Fruit fly (Drosophila melanogaster): ENCODE data around the gene Dsp1.
A peak's percentile ranks its signal among the peaks of the same experiment; 100 is the strongest.

The Dsp1 gene

DNA sequence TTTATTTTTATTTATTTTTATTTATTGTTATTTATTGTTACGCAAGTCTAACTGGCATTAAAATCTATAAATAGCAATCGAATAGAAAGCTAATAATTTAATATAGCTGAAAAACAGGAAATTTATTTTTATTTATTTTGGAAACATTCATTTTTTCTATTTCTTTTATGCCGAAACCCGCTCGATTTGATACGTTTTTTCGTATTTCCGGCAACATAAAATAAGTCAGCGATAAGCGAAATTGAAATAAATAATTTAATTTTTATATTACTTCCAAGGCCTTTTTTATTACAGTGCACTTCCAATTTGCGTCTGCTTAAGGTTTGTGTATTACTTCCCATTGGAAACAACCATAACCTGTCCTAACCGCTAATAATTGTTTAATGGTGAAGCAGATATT lies 38.5 kb downstream of the Dsp1 start:
- TF ChIP-seq kay (GFP tag; ENCODE audit: borderline replicate concordance) (peak; percentile 30), Crg-1 (GFP tag; optimal IDR thresholded peaks at IDR 0.05) (no peak)

DNA sequence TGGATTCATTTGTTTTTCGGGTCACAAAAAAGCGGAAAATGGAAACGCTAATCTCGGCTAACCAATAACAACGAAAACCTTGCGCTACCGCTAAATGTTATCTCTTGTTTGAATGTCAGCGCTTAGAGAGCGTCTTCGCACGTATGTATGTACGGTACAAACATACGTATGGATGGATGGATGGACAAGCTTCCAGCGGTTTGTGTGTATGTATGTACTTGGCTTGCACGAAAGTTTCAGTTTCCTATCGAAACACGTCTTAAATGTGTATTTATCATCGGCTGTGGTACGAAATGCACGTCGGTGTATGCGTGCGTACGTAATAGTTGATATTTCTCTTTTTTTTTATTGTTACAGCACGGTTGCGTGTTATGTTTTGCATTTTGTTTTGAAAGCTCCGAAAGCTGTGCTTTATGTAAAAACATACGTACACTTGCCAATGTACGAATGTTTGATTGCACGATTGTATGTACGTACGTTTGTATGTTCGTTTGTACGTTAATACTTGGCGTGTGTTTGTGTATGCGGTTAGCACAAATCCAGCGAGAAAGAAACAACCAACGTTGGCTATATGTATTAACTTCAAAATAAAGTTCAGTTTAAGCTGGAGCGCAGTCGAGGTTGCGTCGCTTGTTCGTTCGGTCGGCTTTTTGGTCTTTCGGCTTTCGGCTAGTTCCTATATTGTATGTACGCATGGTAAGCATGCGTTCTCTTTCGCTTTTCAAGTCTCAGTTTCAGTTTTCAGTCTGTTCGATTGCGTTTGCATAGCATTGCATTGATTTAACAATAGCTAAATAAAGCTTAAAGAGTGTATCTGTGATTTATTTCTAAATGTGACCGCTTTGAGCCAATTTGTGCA lies 39.3 kb downstream of the Dsp1 start, which contains the start of gene Fur2:
TSS of gene Fur2 (plus strand) at position 595 of the 859 bp plus-strand sequence.
- TF ChIP-seq CG7045 (GFP tag; optimal IDR thresholded peaks at IDR 0.05) (no peak), kay (GFP tag; ENCODE audit: borderline replicate concordance) (peak; percentile 41), tj (GFP tag; optimal IDR thresholded peaks at IDR 0.05) (peak; percentile 36)

DNA sequence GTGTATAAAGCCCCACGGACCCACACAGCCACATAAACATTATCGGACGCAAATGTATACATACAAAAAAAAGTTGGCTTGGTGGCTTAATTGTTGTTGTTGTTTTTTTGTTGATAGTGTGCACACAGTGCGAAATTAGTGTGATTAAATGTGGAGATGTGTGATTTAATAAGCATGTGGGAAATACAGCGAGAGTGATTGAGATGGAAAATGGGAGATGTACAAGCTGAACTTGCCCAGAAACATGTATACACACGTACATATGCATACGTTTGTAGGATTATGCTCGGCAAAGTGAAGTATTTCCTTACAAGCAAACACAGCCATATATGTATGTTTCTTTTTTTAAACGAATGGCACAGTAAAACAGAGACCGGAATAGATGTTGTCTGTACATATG lies 40.1 kb downstream of the Dsp1 start:
- no peak for TF ChIP-seq Clk (GFP tag; optimal IDR thresholded peaks at IDR 0.05)
- peak; percentile 6 for TF ChIP-seq tj (GFP tag; optimal IDR thresholded peaks at IDR 0.05)
- TF ChIP-seq bab1 (GFP tag; optimal IDR thresholded peaks at IDR 0.05), result peak; percentile 13
- peak; percentile 6 for TF ChIP-seq CG7101 (tag; optimal IDR thresholded peaks at IDR 0.05)
- no peak for TF ChIP-seq CG11617 (GFP tag; optimal IDR thresholded peaks at IDR 0.05)
- peak; percentile 34 for TF ChIP-seq CG14711 (tag; optimal IDR thresholded peaks at IDR 0.05)
- no peak for TF ChIP-seq Hr96 (GFP tag; optimal IDR thresholded peaks at IDR 0.05)
- TF ChIP-seq CG12768 (GFP tag; optimal IDR thresholded peaks at IDR 0.05), result no peak

DNA sequence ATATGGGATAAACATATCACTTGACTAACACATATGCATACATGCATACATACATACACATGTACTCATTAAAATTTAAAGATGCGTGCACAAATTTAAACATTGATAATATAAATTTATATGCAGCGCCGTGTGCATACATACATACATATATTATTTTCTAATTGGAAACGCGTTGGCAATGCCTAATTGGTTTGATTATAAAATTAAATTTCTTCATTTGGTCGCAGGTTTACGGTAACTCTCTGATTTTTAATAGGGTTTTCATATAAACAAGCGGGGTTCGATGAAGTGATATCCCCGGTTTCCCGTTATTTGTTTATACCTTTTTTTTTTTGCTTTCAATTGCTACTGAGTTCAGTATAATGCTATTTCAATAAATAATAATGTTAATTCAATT lies 40.6 kb downstream of the Dsp1 start:
- TF ChIP-seq kay (GFP tag; ENCODE audit: borderline replicate concordance) (peak; percentile 58), tj (GFP tag; optimal IDR thresholded peaks at IDR 0.05) (no peak), pad (GFP tag; optimal IDR thresholded peaks at IDR 0.05) (peak; percentile 20), bab1 (GFP tag; optimal IDR thresholded peaks at IDR 0.05) (no peak)

DNA sequence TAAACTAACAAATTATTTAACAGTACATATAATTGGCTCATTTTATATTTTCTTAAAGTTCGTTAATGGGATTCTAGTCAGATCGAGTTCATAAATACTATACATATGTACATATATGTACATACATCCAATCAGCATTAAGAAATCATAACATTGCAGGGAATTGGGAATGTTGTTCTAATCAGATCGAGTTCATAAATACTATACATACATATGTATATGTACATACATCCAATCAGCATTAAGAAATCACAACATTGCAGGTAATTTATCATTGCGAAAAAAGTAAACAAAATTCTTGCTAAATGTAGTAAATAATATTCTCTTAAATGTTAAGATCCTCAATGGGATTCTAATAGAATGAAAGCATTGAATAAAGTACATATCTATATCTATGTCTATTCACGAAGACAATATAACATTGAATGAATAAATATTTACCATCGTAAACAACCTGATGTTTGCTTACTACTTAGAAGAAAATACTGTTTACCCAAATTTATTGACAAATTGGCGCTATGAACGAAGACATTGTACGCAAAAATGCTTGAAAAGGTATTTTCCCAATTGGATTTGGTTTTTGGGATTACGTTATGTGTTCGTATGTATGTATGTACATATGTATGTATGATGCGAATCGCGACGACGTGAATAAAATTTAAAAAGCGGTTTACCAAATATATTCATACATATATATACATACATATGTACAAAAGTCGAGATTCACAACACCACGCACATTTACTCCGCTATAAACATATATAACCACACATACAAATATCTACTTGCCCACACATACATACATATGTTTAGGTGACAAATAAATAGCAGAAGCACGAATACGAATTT lies 50.5 kb downstream of the Dsp1 start:
- peak; percentile 73 for TF ChIP-seq CG14711 (tag; optimal IDR thresholded peaks at IDR 0.05)
- TF ChIP-seq Crg-1 (GFP tag; optimal IDR thresholded peaks at IDR 0.05), result peak; percentile 77
- no peak for TF ChIP-seq Hr96 (GFP tag; optimal IDR thresholded peaks at IDR 0.05)
- peak; percentile 38 for TF ChIP-seq CG7045 (GFP tag; optimal IDR thresholded peaks at IDR 0.05)
- TF ChIP-seq CG7101 (tag; optimal IDR thresholded peaks at IDR 0.05), result peak; percentile 89
- peak; percentile 10 for TF ChIP-seq cic (GFP tag; optimal IDR thresholded peaks at IDR 0.05)
- TF ChIP-seq pad (GFP tag; optimal IDR thresholded peaks at IDR 0.05), result peak; percentile 41
- peak; percentile 46 for TF ChIP-seq CG1620 (GFP tag; optimal IDR thresholded peaks at IDR 0.05)
- TF ChIP-seq CG5204 (GFP tag; optimal IDR thresholded peaks at IDR 0.05), result no peak
- TF ChIP-seq bab1 (GFP tag; optimal IDR thresholded peaks at IDR 0.05), result no peak
- peak; percentile 50 for TF ChIP-seq CG33017 (tag; optimal IDR thresholded peaks at IDR 0.05)
- peak; percentile 94 for TF ChIP-seq kay (GFP tag; ENCODE audit: borderline replicate concordance)
- TF ChIP-seq CG12768 (GFP tag; optimal IDR thresholded peaks at IDR 0.05), result no peak
- peak; percentile 63 for TF ChIP-seq ovo (GFP tag; optimal IDR thresholded peaks at IDR 0.05)
- no peak for TF ChIP-seq Mnt (GFP tag; optimal IDR thresholded peaks at IDR 0.05)
- TF ChIP-seq toe (GFP tag; optimal IDR thresholded peaks at IDR 0.05), result no peak
- TF ChIP-seq CG11617 (GFP tag; optimal IDR thresholded peaks at IDR 0.05), result peak; percentile 11
- no peak for TF ChIP-seq cnc (optimal IDR thresholded peaks at IDR 0.05)
- TF ChIP-seq tj (GFP tag; optimal IDR thresholded peaks at IDR 0.05), result peak; percentile 38
- TF ChIP-seq Clk (GFP tag; optimal IDR thresholded peaks at IDR 0.05), result no peak

DNA sequence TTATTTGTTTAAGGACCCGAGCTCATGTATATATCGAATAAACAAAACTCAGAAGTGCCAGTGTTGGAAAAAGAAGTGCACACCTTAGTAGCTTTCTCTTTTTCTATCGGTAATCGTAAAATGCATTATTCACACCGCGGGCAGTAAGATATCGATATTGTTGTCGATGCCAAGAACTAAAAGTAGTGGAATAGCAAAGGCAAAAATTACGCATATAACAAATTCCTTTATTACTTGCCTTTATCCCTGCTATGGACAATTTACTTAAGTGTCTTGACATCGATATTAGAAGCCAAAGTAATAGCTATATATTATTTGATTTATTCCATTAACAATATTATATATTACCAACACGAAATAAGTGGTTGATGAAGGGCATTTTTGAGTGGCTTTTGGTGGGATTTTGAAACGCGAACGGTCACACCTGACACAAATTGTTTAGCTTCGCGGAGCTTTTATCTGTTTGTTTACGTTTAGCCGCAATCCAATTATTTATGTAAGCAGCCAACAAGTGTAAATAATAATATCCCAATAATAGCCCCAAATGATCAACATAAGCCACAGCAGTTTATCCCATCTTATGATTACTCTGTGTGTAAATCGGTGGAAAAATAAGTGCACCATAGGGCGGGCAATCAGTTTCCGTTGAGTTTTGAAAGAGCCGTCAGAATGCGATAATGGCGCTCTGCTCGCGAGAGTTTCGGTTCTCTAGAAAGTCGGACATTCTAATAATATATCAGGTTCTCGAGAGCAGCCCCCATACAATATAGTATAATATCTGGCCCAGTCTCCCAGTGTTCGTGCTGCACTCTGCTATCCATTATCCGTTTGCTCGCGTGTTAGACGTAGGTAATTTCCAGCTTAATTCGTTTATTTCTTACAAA lies 51.7 kb downstream of the Dsp1 start, which contains the start of the genes CG9992 and CG4239:
TSS of gene CG9992 (minus strand) at position 66 of the 884 bp plus-strand sequence.
TSS of gene CG4239 (plus strand) at position 436 of the 884 bp plus-strand sequence.
- TF ChIP-seq CG1620 (GFP tag; optimal IDR thresholded peaks at IDR 0.05), result peak; percentile 69
- TF ChIP-seq pad (GFP tag; optimal IDR thresholded peaks at IDR 0.05), result peak; percentile 58
- no peak for TF ChIP-seq cnc (optimal IDR thresholded peaks at IDR 0.05)
- peak; percentile 24 for TF ChIP-seq CG33017 (tag; optimal IDR thresholded peaks at IDR 0.05)
- peak; percentile 75 for TF ChIP-seq CG7101 (tag; optimal IDR thresholded peaks at IDR 0.05)
- TF ChIP-seq CG5204 (GFP tag; optimal IDR thresholded peaks at IDR 0.05), result peak; percentile 38
- TF ChIP-seq CG7045 (GFP tag; optimal IDR thresholded peaks at IDR 0.05), result peak; percentile 21
- peak; percentile 67 for TF ChIP-seq toe (GFP tag; optimal IDR thresholded peaks at IDR 0.05)
- peak; percentile 60 for TF ChIP-seq ovo (GFP tag; optimal IDR thresholded peaks at IDR 0.05)
- peak; percentile 48 for TF ChIP-seq CG12768 (GFP tag; optimal IDR thresholded peaks at IDR 0.05)
- TF ChIP-seq CG14711 (tag; optimal IDR thresholded peaks at IDR 0.05), result peak; percentile 61
- TF ChIP-seq bab1 (GFP tag; optimal IDR thresholded peaks at IDR 0.05), result no peak
- TF ChIP-seq kay (GFP tag; ENCODE audit: borderline replicate concordance), result no peak
- TF ChIP-seq Crg-1 (GFP tag; optimal IDR thresholded peaks at IDR 0.05), result peak; percentile 76
- TF ChIP-seq tj (GFP tag; optimal IDR thresholded peaks at IDR 0.05), result peak; percentile 32
- peak; percentile 3 for TF ChIP-seq Mnt (GFP tag; optimal IDR thresholded peaks at IDR 0.05)
- TF ChIP-seq Clk (GFP tag; optimal IDR thresholded peaks at IDR 0.05), result no peak
- TF ChIP-seq CG11617 (GFP tag; optimal IDR thresholded peaks at IDR 0.05), result peak; percentile 53
- TF ChIP-seq Hr96 (GFP tag; optimal IDR thresholded peaks at IDR 0.05), result no peak
- TF ChIP-seq cic (GFP tag; optimal IDR thresholded peaks at IDR 0.05), result no peak

Data from whole organism, adult.